Worm (Caenorhabditis elegans) whole organism, L4/young adult: ENCODE results near the gene R13H7.2.

Experiments
- W03F9.2 ChIP-seq: fragments of 150-350 bp; optimal IDR thresholded peaks from 2 replicates; lab custom pipeline; 2014; ENCODE audit warnings: missing biosample characterization, missing genetic modification characterization
- dao-5 ChIP-seq: sonication (generic microtip); optimal IDR thresholded peaks from 2 replicates; lab custom pipeline; 2016; ENCODE audit warnings: missing genotype, missing genetic modification characterization, moderate library complexity, missing compliant biosample characterization
- him-1 ChIP-seq: sonication (generic microtip); optimal IDR thresholded peaks from 2 replicates; lab custom pipeline; 2016; ENCODE audit warnings: missing genotype, missing genetic modification reagents, missing genetic modification characterization, missing compliant biosample characterization

DNA sequence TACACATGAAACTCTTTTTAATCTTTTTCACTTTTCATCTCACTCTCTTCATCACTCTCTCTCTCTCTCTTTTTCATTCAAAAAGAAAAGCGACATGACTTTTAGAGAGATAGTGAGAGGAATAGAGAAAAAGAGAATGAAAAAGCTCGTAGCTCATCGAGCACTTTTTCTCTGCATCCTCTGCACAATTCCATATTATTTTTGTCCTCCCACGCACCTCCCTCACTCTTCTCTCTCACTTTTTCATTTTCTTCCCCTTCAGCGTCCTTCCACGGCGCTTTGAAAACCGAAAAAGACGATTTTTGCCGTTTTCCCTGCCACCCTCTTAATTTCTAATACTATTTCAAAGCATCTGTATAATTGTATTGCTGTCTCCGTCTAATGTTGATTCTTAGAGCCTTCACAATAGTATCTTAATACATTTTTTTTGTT, 20.1 kb downstream of the R13H7.2 start:
- TF ChIP-seq W03F9.2 (tag; lab: Kevin White, UChicago) (peak; percentile 66), him-1 (tag; lab: Kevin White, UChicago) (peak; percentile 63), dao-5 (no peak)
